Worm (Caenorhabditis elegans) whole organism, L1 larva: ENCODE results near the gene fbxl-4.

ENCODE experiments used
- ama-1 ChIP-seq: fragments of 150-350 bp; optimal IDR thresholded peaks from 2 replicates; lab custom pipeline; 2014
- ceh-63 ChIP-seq: fragments of 200-800 bp; sonication (Bioruptor generic); optimal IDR thresholded peaks from 2 replicates; lab custom pipeline; 2018; ENCODE audit warnings: mild to moderate bottlenecking, missing genetic modification characterization, missing compliant biosample characterization
- dpl-1 ChIP-seq, 3 experiments: fragments of 150-350 bp in 2 of 3; sonication (generic microtip) in 1 of 3; optimal IDR thresholded peaks; 2 replicates each; lab custom pipeline; 2014 to 2017; ENCODE audit warnings: missing biosample characterization in 3 of 3, missing genetic modification characterization in 3 of 3, missing genetic modification reagents in 3 of 3
- fos-1 ChIP-seq: fragments of 150-350 bp; optimal IDR thresholded peaks from 2 replicates; lab custom pipeline; 2014; ENCODE audit warnings: missing biosample characterization, missing genetic modification characterization
- mep-1 ChIP-seq: fragments of 150-350 bp; optimal IDR thresholded peaks from 2 replicates; lab custom pipeline; 2014; ENCODE audit warnings: missing biosample characterization, missing genetic modification characterization
- nhr-28 ChIP-seq: fragments of 150-350 bp; optimal IDR thresholded peaks from 2 replicates; lab custom pipeline; 2014; ENCODE audit warnings: missing biosample characterization, missing genetic modification characterization
- nhr-90 ChIP-seq: sonication (generic microtip); optimal IDR thresholded peaks from 2 replicates; lab custom pipeline; 2016; ENCODE audit warnings: mild to moderate bottlenecking, missing genetic modification characterization, missing compliant biosample characterization; ENCODE audit not compliant: poor library complexity
- sup-37 ChIP-seq: fragments of 200-800 bp; sonication (Bioruptor generic); optimal IDR thresholded peaks from 2 replicates; lab custom pipeline; 2018; ENCODE audit warnings: mild to moderate bottlenecking, missing genetic modification characterization, missing compliant biosample characterization
- unc-86 ChIP-seq: sonication (generic microtip); optimal IDR thresholded peaks from 2 replicates; lab custom pipeline; 2016; ENCODE audit warnings: missing genetic modification characterization, missing compliant biosample characterization
- zip-4 ChIP-seq: fragments of 200-800 bp; sonication (Bioruptor generic); optimal IDR thresholded peaks from 2 replicates; lab custom pipeline; 2018; ENCODE audit warnings: mild to moderate bottlenecking, missing genetic modification characterization, moderate library complexity, missing compliant biosample characterization
- ztf-11 ChIP-seq, 2 experiments: sonication (generic microtip); optimal IDR thresholded peaks; 2 replicates each; lab custom pipeline; 2016 to 2017; ENCODE audit warnings: missing genetic modification characterization in 2 of 2, missing biosample characterization in 1 of 2, missing compliant biosample characterization in 1 of 2

DNA sequence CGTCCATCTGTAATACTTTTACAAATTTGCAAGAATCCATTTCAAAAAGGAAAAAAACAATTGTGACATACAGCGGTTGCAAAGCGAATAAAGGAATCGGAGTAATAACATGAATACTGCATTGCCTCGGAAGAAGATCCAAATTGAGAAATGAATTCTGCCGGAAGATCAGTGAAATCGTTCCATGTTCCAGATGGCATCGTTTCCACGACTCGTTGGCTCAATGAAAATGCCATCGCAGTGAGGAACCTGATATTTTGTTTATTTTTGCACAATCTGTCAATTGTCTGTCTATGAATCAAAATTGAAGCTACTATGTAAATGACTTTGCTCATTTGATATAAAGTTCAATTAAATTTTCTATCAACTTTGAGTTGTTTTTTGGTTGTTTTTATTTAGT, 42.0 kb downstream of the fbxl-4 start:
- TF ChIP-seq dpl-1 (GFP tag; optimal IDR thresholded peaks at IDR 0.05; lab: Kevin White, UChicago) (no peak), ztf-11 (tag; optimal IDR thresholded peaks at IDR 0.05; lab: Kevin White, UChicago) (no peak), nhr-28 (tag; lab: Kevin White, UChicago) (no peak), fos-1 (tag; lab: Kevin White, UChicago) (no peak), ceh-63 (GFP tag; lab: Kevin White, UChicago) (no peak), ama-1 (lab: Kevin White, UChicago) (no peak), mep-1 (tag; lab: Kevin White, UChicago) (no peak), nhr-90 (tag; lab: Kevin White, UChicago) (no peak), sup-37 (no peak), zip-4 (GFP tag; lab: Kevin White, UChicago) (no peak), unc-86 (tag; lab: Kevin White, UChicago) (no peak)
